Fruit fly (Drosophila melanogaster) whole organism, embryonic: Measurements from ENCODE around the gene CG33307.

ENCODE experiments used
- Bgb ChIP-seq: fragments of 200-800 bp; sonication (Bioruptor generic); IDR thresholded peaks from 2 replicates; pipeline ENCODE4 v1.3.6; 2022; ENCODE audit warnings: missing biosample characterization, missing genetic modification characterization; ENCODE audit not compliant: partially characterized antibody
- BtbVII ChIP-seq: fragments of 200-800 bp; sonication (Bioruptor generic); optimal IDR thresholded peaks from 3 replicates; lab custom pipeline; 2017; ENCODE audit warnings: missing biosample characterization, mild to moderate bottlenecking, missing genetic modification characterization
- CG10462 ChIP-seq: fragments of 200-800 bp; sonication (Bioruptor generic); optimal IDR thresholded peaks from 2 replicates; lab custom pipeline; 2016; ENCODE audit warnings: missing biosample characterization, missing genetic modification characterization
- CG11696 ChIP-seq: fragments of 200-800 bp; sonication (Bioruptor generic); IDR thresholded peaks from 2 replicates; pipeline ENCODE4 v1.3.6; 2022; ENCODE audit warnings: missing biosample characterization, missing genetic modification characterization
- CG12942 ChIP-seq: fragments of 200-800 bp; sonication (Bioruptor generic); optimal IDR thresholded peaks from 3 replicates; lab custom pipeline; 2016; ENCODE audit warnings: missing biosample characterization, missing genetic modification characterization
- CG13624 ChIP-seq: fragments of 200-800 bp; sonication (Bioruptor generic); optimal IDR thresholded peaks from 2 replicates; lab custom pipeline; 2016; ENCODE audit warnings: missing biosample characterization, missing genetic modification characterization
- CG13894 ChIP-seq: fragments of 200-800 bp; sonication (Bioruptor generic); optimal IDR thresholded peaks from 3 replicates; lab custom pipeline; 2018; ENCODE audit warnings: missing biosample characterization, mild to moderate bottlenecking, missing genetic modification characterization, moderate library complexity
- CG14014 ChIP-seq: fragments of 200-800 bp; sonication (Bioruptor generic); IDR thresholded peaks from 2 replicates; pipeline ENCODE4 v1.3.6; 2022; ENCODE audit warnings: missing biosample characterization, missing genetic modification characterization
- CG17802 ChIP-seq: fragments of 200-800 bp; sonication (Bioruptor generic); optimal IDR thresholded peaks from 2 replicates; lab custom pipeline; 2018; ENCODE audit warnings: missing biosample characterization, mild to moderate bottlenecking, missing genetic modification characterization, moderate library complexity
- CG17912 ChIP-seq: fragments of 200-800 bp; sonication (Bioruptor generic); optimal IDR thresholded peaks from 2 replicates; lab custom pipeline; 2018; ENCODE audit warnings: missing biosample characterization, mild to moderate bottlenecking, missing genetic modification characterization
- CG2199 ChIP-seq: fragments of 200-800 bp; sonication (Bioruptor generic); IDR thresholded peaks from 3 replicates; pipeline ENCODE4 v1.3.6; 2022; ENCODE audit warnings: missing biosample characterization, missing genetic modification characterization
- CG2202 ChIP-seq: fragments of 200-800 bp; sonication (Bioruptor generic); optimal IDR thresholded peaks from 2 replicates; lab custom pipeline; 2018; ENCODE audit warnings: missing biosample characterization, mild to moderate bottlenecking, missing genetic modification characterization
- CG30431 ChIP-seq: fragments of 200-800 bp; sonication (Bioruptor generic); optimal IDR thresholded peaks from 2 replicates; lab custom pipeline; 2017; ENCODE audit warnings: missing biosample characterization, missing genetic modification characterization
- CG4854 ChIP-seq: fragments of 200-800 bp; sonication (Bioruptor generic); optimal IDR thresholded peaks from 2 replicates; lab custom pipeline; 2016; ENCODE audit warnings: missing biosample characterization, missing genetic modification characterization, inconsistent platforms
- CG6791 ChIP-seq: fragments of 200-800 bp; sonication (Bioruptor generic); IDR thresholded peaks from 3 replicates; pipeline ENCODE4 v1.3.6; 2022; ENCODE audit warnings: missing biosample characterization, missing genetic modification characterization; ENCODE audit not compliant: partially characterized antibody
- CG7372 ChIP-seq: fragments of 200-800 bp; sonication (Bioruptor generic); IDR thresholded peaks from 2 replicates; pipeline ENCODE4 v1.3.6; 2022; ENCODE audit warnings: missing biosample characterization, missing genetic modification characterization
- CG8290 ChIP-seq, 3 experiments: fragments of 200-800 bp; sonication (Bioruptor generic); optimal IDR thresholded peaks; 2 replicates each; lab custom pipeline; 2016 to 2019; ENCODE audit warnings: missing biosample characterization in 3 of 3, missing genetic modification characterization in 3 of 3, mild to moderate bottlenecking in 2 of 3, moderate library complexity in 1 of 3
- CG8359 ChIP-seq: fragments of 200-800 bp; sonication (Bioruptor generic); optimal IDR thresholded peaks from 2 replicates; lab custom pipeline; 2017; ENCODE audit warnings: missing biosample characterization, mild to moderate bottlenecking, missing genetic modification characterization, borderline replicate concordance
- Chrac-16 ChIP-seq: fragments of 200-800 bp; sonication (Bioruptor generic); optimal IDR thresholded peaks from 3 replicates; lab custom pipeline; 2016; ENCODE audit warnings: missing biosample characterization, missing genetic modification characterization
- D19A ChIP-seq: fragments of 200-800 bp; optimal IDR thresholded peaks from 3 replicates; lab custom pipeline; 2019; ENCODE audit warnings: missing biosample characterization, mild to moderate bottlenecking, missing genetic modification characterization, moderate library complexity
- D19B ChIP-seq: fragments of 200-800 bp; sonication (Bioruptor generic); optimal IDR thresholded peaks from 2 replicates; lab custom pipeline; 2017; ENCODE audit warnings: missing biosample characterization, mild to moderate bottlenecking, missing genetic modification characterization
- Drgx ChIP-seq: fragments of 200-800 bp; sonication (Bioruptor generic); IDR thresholded peaks from 2 replicates; pipeline ENCODE4 v1.3.6; 2022; ENCODE audit warnings: missing biosample characterization, missing genetic modification characterization
- Hmx ChIP-seq: fragments of 200-800 bp; sonication (Bioruptor generic); optimal IDR thresholded peaks from 2 replicates; lab custom pipeline; 2016; ENCODE audit warnings: missing biosample characterization, missing genetic modification characterization
- Hr51 ChIP-seq, 2 experiments: fragments of 200-800 bp; sonication (Bioruptor generic); optimal IDR thresholded peaks; 2 replicates in 1 of 2; 3 replicates in 1 of 2; lab custom pipeline; 2016 to 2018; ENCODE audit warnings: missing biosample characterization in 2 of 2, missing genetic modification characterization in 2 of 2, mild to moderate bottlenecking in 1 of 2, moderate library complexity in 1 of 2
- Meics ChIP-seq: fragments of 200-800 bp; sonication (Bioruptor generic); optimal IDR thresholded peaks from 2 replicates; lab custom pipeline; 2017; ENCODE audit warnings: missing biosample characterization, mild to moderate bottlenecking, missing genetic modification characterization
- NC2β ChIP-seq: fragments of 200-800 bp; sonication (Bioruptor generic); optimal IDR thresholded peaks from 2 replicates; lab custom pipeline; 2016; ENCODE audit warnings: missing biosample characterization, missing genetic modification characterization
- Nf-YC ChIP-seq: fragments of 200-800 bp; optimal IDR thresholded peaks from 3 replicates; lab custom pipeline; 2019; ENCODE audit warnings: missing biosample characterization, mild to moderate bottlenecking, missing genetic modification characterization, moderate library complexity
- Optix ChIP-seq: fragments of 200-800 bp; sonication (Bioruptor generic); IDR thresholded peaks from 3 replicates; pipeline ENCODE4 v1.3.6; 2022; ENCODE audit warnings: missing biosample characterization, missing genetic modification characterization
- Pdp1 ChIP-seq, 2 experiments: fragments of 200-800 bp; sonication (Bioruptor generic); optimal IDR thresholded peaks; 3 replicates each; lab custom pipeline; 2016; ENCODE audit warnings: missing biosample characterization in 2 of 2, missing genetic modification characterization in 2 of 2, mild to moderate bottlenecking in 1 of 2, moderate library complexity in 1 of 2
- Side ChIP-seq: fragments of 200-800 bp; sonication (Bioruptor generic); optimal IDR thresholded peaks from 2 replicates; lab custom pipeline; 2016; ENCODE audit warnings: missing biosample characterization, missing genetic modification characterization
- Sox102F ChIP-seq: fragments of 200-800 bp; sonication (Bioruptor generic); optimal IDR thresholded peaks from 2 replicates; lab custom pipeline; 2018; ENCODE audit warnings: missing biosample characterization, mild to moderate bottlenecking, missing genetic modification characterization, moderate library complexity
- Xbp1 ChIP-seq: fragments of 200-800 bp; sonication (Bioruptor generic); optimal IDR thresholded peaks from 3 replicates; lab custom pipeline; 2016; ENCODE audit warnings: missing biosample characterization, mild to moderate bottlenecking, missing genetic modification characterization
- abd-A ChIP-seq: fragments of 200-800 bp; sonication (Bioruptor generic); optimal IDR thresholded peaks from 3 replicates; lab custom pipeline; 2019; ENCODE audit warnings: missing biosample characterization, mild to moderate bottlenecking, missing genetic modification characterization, moderate library complexity
- ci ChIP-seq: fragments of 200-800 bp; sonication (Bioruptor generic); IDR thresholded peaks from 3 replicates; pipeline ENCODE4 v1.3.6; 2022; ENCODE audit warnings: missing biosample characterization, missing genetic modification characterization
- cwo ChIP-seq: fragments of 200-800 bp; sonication (Bioruptor generic); optimal IDR thresholded peaks from 3 replicates; lab custom pipeline; 2017; ENCODE audit warnings: missing biosample characterization, missing genetic modification characterization, mild to moderate bottlenecking, moderate library complexity, missing genetic modification reagents
- dimm ChIP-seq: fragments of 200-800 bp; sonication (Bioruptor generic); IDR thresholded peaks from 2 replicates; pipeline ENCODE4 v1.3.6; 2022; ENCODE audit warnings: missing biosample characterization, missing genetic modification characterization
- ftz-f1 ChIP-seq: fragments of 200-800 bp; sonication (Bioruptor generic); optimal IDR thresholded peaks from 2 replicates; lab custom pipeline; 2016; ENCODE audit warnings: missing biosample characterization, missing genetic modification characterization
- gro ChIP-seq: fragments of 200-800 bp; sonication (Bioruptor generic); optimal IDR thresholded peaks from 2 replicates; lab custom pipeline; 2016; ENCODE audit warnings: missing biosample characterization, missing genetic modification characterization
- gsb ChIP-seq: fragments of 200-800 bp; sonication (Bioruptor generic); IDR thresholded peaks from 2 replicates; pipeline ENCODE4 v1.3.6; 2022; ENCODE audit warnings: missing biosample characterization, missing genetic modification characterization
- hth ChIP-seq: fragments of >200 bp; optimal IDR thresholded peaks from 2 replicates; lab custom pipeline; 2017; ENCODE audit warnings: inconsistent platforms
- inv ChIP-seq: fragments of 200-800 bp; sonication (Bioruptor generic); IDR thresholded peaks from 2 replicates; pipeline ENCODE4 v1.3.6; 2022; ENCODE audit warnings: missing biosample characterization, missing genetic modification characterization; ENCODE audit not compliant: partially characterized antibody
- kay ChIP-seq: fragments of 200-800 bp; sonication (Bioruptor generic); optimal IDR thresholded peaks from 2 replicates; lab custom pipeline; 2016; ENCODE audit warnings: missing biosample characterization, missing genetic modification characterization
- odd ChIP-seq: fragments of 200-800 bp; sonication (Bioruptor generic); optimal IDR thresholded peaks from 2 replicates; lab custom pipeline; 2017; ENCODE audit warnings: missing biosample characterization, mild to moderate bottlenecking, missing genetic modification characterization
- pb ChIP-seq: fragments of 200-800 bp; sonication (Bioruptor generic); optimal IDR thresholded peaks from 3 replicates; lab custom pipeline; 2016; ENCODE audit warnings: missing biosample characterization, missing genetic modification characterization
- pros ChIP-seq: fragments of 200-800 bp; sonication (Bioruptor generic); optimal IDR thresholded peaks from 3 replicates; lab custom pipeline; 2019; ENCODE audit warnings: missing biosample characterization, mild to moderate bottlenecking, missing genetic modification characterization, moderate library complexity
- pum ChIP-seq: fragments of 200-800 bp; sonication (Bioruptor generic); optimal IDR thresholded peaks from 2 replicates; lab custom pipeline; 2016; ENCODE audit warnings: missing biosample characterization, missing genetic modification characterization
- rib ChIP-seq: fragments of 200-800 bp; sonication (Bioruptor generic); IDR thresholded peaks from 2 replicates; pipeline ENCODE4 v1.3.6; 2022; ENCODE audit warnings: missing biosample characterization, missing genetic modification characterization
- sens-2 ChIP-seq: fragments of 200-800 bp; sonication (Bioruptor generic); IDR thresholded peaks from 2 replicates; pipeline ENCODE4 v1.3.6; 2022; ENCODE audit warnings: missing biosample characterization, missing genetic modification characterization
- slou ChIP-seq: fragments of 200-800 bp; sonication (Bioruptor generic); optimal IDR thresholded peaks from 3 replicates; lab custom pipeline; 2016; ENCODE audit warnings: missing biosample characterization, missing genetic modification characterization
- ttk ChIP-seq: fragments of 200-800 bp; sonication (Bioruptor generic); IDR thresholded peaks from 2 replicates; pipeline ENCODE4 v2.1.2; 2022; ENCODE audit warnings: missing biosample characterization, missing genetic modification characterization

CG33307 gene

DNA sequence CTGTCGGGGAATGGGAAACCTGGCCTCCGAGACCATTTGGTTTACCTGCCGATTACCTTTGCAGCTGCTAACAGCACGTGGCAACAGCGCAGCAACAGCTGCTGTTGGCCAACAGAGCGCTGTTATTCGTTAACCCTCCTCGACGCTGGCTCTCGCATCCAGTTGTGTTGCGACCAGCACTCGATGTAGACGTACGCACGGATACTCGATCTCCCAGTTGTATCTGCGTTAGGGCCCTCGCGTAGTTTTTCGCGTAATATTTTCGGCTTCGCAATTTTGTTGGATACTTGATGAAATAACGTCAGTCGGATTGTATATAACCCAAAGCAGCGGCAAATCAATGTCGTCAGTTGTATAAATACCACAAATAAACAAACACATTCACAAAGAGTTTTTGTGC is 37.5 kb upstream of the CG33307 start (continued):
- TF ChIP-seq Drgx (GFP tag; lab: Robert Waterston, UW) (peak; percentile 54; the same call in 1 of the 2 replicates), CG2202 (tag; lab: Kevin White, UChicago) (no peak), CG11696 (no peak), CG6791 (GFP tag; lab: Robert Waterston, UW) (peak; percentile 62), CG8290 (GFP tag; optimal IDR thresholded peaks at IDR 0.05; lab: Kevin White, UChicago) (no peak), CG8290 (tag; optimal IDR thresholded peaks at IDR 0.05; lab: Kevin White, UChicago) (peak in 1 of 2 experiments; percentile 74), Bgb (GFP tag; lab: Robert Waterston, UW) (peak; percentile 77; the same call in 1 of the 2 replicates), cwo (GFP tag; lab: Kevin White, UChicago) (no peak), Meics (GFP tag; lab: Kevin White, UChicago) (peak; percentile 18), CG12942 (GFP tag; lab: Kevin White, UChicago) (no peak), NC2β (GFP tag; lab: Kevin White, UChicago) (no peak), BtbVII (GFP tag; lab: Kevin White, UChicago) (no peak), kay (GFP tag; lab: Kevin White, UChicago) (peak; percentile 4), Pdp1 (GFP tag; optimal IDR thresholded peaks at IDR 0.05; lab: Kevin White, UChicago) (peak in 1 of 2 experiments; percentile 40), CG10462 (GFP tag; lab: Kevin White, UChicago) (no peak), pb (GFP tag; lab: Kevin White, UChicago) (peak; percentile 14), rib (GFP tag; lab: Robert Waterston, UW) (peak; percentile 55; the same call in 1 of the 2 replicates), CG7372 (GFP tag; lab: Robert Waterston, UW) (no peak), Sox102F (no peak), slou (no peak), D19A (tag; lab: Kevin White, UChicago) (no peak), Nf-YC (tag; lab: Kevin White, UChicago) (peak; percentile 29), odd (GFP tag; lab: Kevin White, UChicago) (no peak), CG17912 (GFP tag; lab: Kevin White, UChicago) (no peak), CG30431 (GFP tag; lab: Kevin White, UChicago) (no peak), CG13624 (peak; percentile 33), pum (GFP tag; lab: Kevin White, UChicago) (no peak), ftz-f1 (GFP tag; lab: Kevin White, UChicago) (peak; percentile 23), gro (GFP tag; lab: Kevin White, UChicago) (peak; percentile 74), Xbp1 (GFP tag; lab: Kevin White, UChicago) (no peak), CG8359 (no peak), Optix (no peak), dimm (no peak), Chrac-16 (no peak), gsb (GFP tag; lab: Robert Waterston, UW) (0 out of 2 replicates have a peak, but pooled peaks have one; percentile 45), CG4854 (peak; percentile 52), D19B (no peak), hth (lab: Kevin White, UChicago) (no peak), Side (GFP tag; lab: Kevin White, UChicago) (peak; percentile 21), CG14014 (no peak; the same call in 1 of the 2 replicates), sens-2 (GFP tag; lab: Robert Waterston, UW) (peak; percentile 22; the same call in 1 of the 2 replicates), ci (GFP tag; lab: Robert Waterston, UW) (peak; percentile 85), CG17802 (tag; lab: Kevin White, UChicago) (no peak), CG2199 (GFP tag; lab: Robert Waterston, UW) (peak; percentile 68; the same call in 1 of the 3 replicates), abd-A (tag; lab: Kevin White, UChicago) (peak; percentile 8), Hr51 (GFP tag; optimal IDR thresholded peaks at IDR 0.05; lab: Kevin White, UChicago) (no peak), pros (no peak), CG13894 (tag; lab: Kevin White, UChicago) (peak; percentile 25), Hmx (GFP tag; lab: Kevin White, UChicago) (no peak), ttk (GFP tag; lab: Robert Waterston, UW) (peak; percentile 44; the same call in 1 of the 2 replicates), inv (no peak)
